Fruit fly (Drosophila melanogaster): ENCODE measurements around the gene CG9328.

CG9328 gene

DNA sequence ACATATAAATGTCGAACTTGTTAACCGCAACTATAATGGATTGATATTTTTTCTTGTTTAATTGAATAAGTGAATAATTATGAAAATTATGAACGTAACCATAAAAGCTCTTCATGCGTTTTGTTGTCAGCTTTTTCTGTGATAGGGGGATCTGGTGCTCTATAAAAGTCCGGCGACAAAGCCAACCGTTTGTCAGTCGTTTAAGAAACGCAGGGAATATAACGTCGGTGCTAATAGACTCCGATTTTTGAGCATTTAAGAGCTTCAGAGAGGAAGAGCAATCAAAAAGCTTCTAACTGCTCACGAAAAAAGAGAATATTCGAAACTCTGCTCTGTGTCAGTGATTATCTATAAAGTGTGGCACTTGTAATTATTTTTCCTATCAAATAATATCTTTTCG lies 33.5 kb downstream of the CG9328 start, which contains the start of gene CG31674:
TSS of gene CG31674 (plus strand) at position 203 of the 400 bp plus-strand sequence.
- TF ChIP-seq CG8478 (optimal IDR thresholded peaks at IDR 0.05): no peak
- TF ChIP-seq CTCF (optimal IDR thresholded peaks at IDR 0.05): no peak

dm6 chr2L:20835501-20835900 lies 38.0 kb downstream of the CG9328 start, which contains the start of gene Oseg5:
Gene Oseg5, minus strand, starts transcription at chr2L:20835840.
- TF ChIP-seq CG8478 (optimal IDR thresholded peaks at IDR 0.05): no peak
- peak; percentile 19 to 56 for TF ChIP-seq CTCF (optimal IDR thresholded peaks at IDR 0.05)

dm6 chr2L:20837885-20838284 lies 40.4 kb downstream of the CG9328 start, which contains the start of gene Spn38F:
Gene Spn38F, minus strand, starts transcription at chr2L:20837985.
- TF ChIP-seq CTCF (optimal IDR thresholded peaks at IDR 0.05): no peak
- no peak for TF ChIP-seq CG8478 (optimal IDR thresholded peaks at IDR 0.05)

dm6 chr2L:20840006-20840405 lies 42.5 kb downstream of the CG9328 start:
- no peak for TF ChIP-seq CTCF (optimal IDR thresholded peaks at IDR 0.05)
- no peak for TF ChIP-seq CG8478 (optimal IDR thresholded peaks at IDR 0.05)

DNA sequence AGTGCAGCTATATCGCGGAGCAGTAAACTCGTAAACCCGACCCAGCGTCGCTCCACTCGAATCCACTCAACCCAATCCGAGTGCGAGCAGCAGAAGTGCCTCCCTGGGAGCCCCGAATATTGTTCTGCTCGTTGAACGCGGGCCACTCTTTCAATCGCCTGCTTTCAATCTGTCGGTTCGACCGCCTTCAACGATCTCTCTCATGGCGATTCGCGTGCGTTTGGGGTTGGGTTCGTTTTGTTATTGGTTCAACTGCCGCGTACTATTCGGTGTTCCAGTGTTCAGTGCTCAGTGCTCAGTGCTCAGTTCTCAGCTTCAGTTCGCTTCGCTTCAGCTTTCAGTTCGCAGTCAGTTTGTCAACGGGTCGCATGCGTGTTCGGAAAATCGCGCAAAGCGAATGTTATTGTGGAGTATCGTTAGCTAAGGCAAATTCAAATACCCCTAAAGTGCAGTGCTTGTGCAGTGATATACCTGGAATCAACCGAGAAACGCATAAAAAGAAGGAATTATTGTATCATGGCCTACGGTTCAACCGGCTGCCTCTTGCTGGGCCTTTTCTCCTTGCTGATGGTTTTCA lies 43.0 kb downstream of the CG9328 start, which contains the start of gene CG31676:
TSS of gene CG31676 (plus strand) at position 289 of the 577 bp plus-strand sequence.
- TF ChIP-seq CTCF (optimal IDR thresholded peaks at IDR 0.05) (no peak), CG8478 (optimal IDR thresholded peaks at IDR 0.05) (no peak)

- TF ChIP-seq CTCF (optimal IDR thresholded peaks at IDR 0.05): no peak
- TF ChIP-seq CG8478 (optimal IDR thresholded peaks at IDR 0.05): no peak
Measured at dm6 chr2L:20844381-20844780, 46.9 kb downstream of the CG9328 start.

DNA sequence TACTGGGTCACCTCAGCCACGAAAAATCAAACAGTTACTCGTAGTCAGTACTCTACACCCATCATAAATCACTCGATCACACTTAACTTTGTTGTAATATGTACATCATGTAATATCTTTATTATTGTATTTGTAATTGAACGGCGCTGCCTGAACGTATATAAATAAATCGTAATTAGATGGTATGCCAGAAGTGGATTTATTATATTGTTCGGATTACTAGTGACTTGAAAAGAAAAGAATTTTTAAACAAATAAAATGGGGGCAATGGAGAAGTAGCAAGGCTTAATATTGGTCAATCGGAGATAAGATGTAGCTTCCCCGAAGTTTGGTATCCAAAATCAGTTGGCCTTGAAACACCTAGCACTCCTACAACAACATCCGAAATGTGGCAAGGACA lies 51.5 kb downstream of the CG9328 start, which contains the start of gene CG14402:
TSS of gene CG14402 (plus strand) at position 301 of the 400 bp plus-strand sequence.
- TF ChIP-seq CG8478 (optimal IDR thresholded peaks at IDR 0.05) (no peak), CTCF (optimal IDR thresholded peaks at IDR 0.05) (no peak)

dm6 chr2L:20851592-20851991 lies 54.1 kb downstream of the CG9328 start:
- TF ChIP-seq CG8478 (optimal IDR thresholded peaks at IDR 0.05): no peak
- TF ChIP-seq CTCF (optimal IDR thresholded peaks at IDR 0.05): peak in 1 of 2 experiments; percentile 54

DNA sequence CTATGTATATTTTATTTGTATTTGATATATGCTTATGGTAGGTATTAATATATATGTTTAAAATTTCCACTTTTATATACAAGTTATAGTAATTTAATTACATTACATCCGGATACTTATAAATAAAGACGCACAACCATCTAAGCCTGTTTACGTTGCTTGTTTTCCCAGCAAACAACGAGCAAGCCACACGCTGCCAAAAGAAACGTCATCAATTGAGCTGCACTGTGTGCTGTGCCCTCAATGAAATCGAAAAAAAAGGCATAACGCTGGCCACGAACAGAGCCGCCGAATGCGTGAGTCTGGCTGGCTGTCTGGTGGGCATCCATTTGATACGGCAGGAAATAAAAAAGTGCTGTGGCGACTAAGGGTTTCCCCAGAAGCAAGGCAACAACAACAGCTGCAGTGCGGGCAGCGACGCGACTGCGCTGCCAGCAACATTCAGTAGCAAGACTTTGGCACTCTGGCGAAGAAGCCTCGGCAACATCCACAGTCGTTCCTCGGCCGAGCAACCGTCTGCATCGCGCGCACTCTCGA lies 54.6 kb downstream of the CG9328 start, which contains the start of gene twit:
TSS of gene twit (plus strand) at position 487 of the 537 bp plus-strand sequence.
- no peak for TF ChIP-seq CTCF (optimal IDR thresholded peaks at IDR 0.05)
- no peak for TF ChIP-seq CG8478 (optimal IDR thresholded peaks at IDR 0.05)

DNA sequence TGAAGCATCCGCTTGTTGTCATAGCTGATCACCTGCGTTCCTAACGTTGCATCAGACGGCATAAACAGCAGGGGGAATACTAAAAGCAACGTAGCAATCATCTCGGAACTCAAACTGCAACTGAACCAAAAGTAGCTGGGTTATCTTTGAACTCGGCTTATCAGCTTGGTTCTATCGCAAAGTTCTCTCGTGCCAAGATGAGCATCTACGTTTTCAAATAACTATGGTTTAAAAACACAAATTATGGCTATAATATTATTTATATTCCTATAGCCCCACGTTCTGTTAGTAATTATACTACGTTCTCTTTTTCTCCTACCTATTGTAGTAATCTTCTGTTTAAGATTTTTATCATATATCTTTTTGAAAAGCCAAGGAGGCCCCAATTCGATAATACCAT lies 60.3 kb downstream of the CG9328 start, which contains the start of gene CG14400:
TSS of gene CG14400 (minus strand) at position 101 of the 400 bp plus-strand sequence.
- TF ChIP-seq CTCF (optimal IDR thresholded peaks at IDR 0.05) (no peak), CG8478 (optimal IDR thresholded peaks at IDR 0.05) (no peak)

DNA sequence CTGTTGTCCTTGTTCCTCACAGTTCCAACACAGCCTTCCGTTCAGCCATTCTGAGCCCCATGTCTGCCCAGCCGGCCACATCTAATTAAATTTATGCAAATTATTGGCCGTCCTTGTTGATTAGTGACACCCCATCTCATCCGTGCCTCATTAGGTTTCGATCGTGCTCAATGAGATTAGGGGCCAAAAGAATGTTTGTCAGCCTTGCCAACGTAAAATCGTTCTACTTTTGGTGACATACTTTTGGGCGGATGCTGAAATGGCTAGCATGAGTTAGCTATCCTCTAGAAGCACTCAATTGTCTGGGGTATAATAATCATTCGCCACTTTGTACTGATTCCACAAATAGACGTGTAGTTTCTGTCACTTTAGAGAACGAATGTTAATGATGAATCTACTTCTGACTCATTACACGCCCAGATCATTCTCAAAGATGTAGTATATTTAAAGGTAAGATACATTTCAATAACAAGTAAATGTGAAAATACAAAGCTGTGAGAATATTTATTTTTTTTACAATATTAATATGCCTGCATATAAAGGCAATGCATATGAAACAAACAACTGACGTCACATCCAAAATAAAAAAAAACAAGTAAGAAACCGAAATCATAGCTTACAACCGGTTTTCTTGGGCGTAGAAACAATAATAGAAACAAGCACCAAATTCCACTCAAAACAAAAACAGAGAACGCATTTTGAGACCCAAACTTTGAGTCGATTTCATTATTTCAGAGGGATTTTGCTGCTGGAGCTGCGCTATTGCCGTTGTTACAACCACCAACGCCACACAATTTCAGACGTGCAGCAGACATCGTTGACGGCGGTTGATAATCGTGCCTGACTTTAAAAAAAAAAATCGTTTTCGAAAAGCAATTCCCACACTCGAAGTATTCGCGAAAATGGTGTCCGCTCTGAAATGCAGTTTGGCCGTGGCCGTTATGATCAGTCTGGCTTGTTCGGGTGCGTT lies 61.1 kb downstream of the CG9328 start, which contains the start of gene bero:
TSS of gene bero (plus strand) at position 325 of the 970 bp plus-strand sequence.
- TF ChIP-seq CG8478 (optimal IDR thresholded peaks at IDR 0.05): no peak
- TF ChIP-seq CTCF (optimal IDR thresholded peaks at IDR 0.05): no peak
